Worm (Caenorhabditis elegans) whole organism, young adult: ENCODE results near the gene H01G02.4.

ENCODE experiments used
- B0261.1 ChIP-seq: sonication (generic microtip); optimal IDR thresholded peaks from 2 replicates; lab custom pipeline; 2016; ENCODE audit warnings: mild to moderate bottlenecking, missing genetic modification characterization, moderate library complexity, missing compliant biosample characterization
- C17E4.6 ChIP-seq: fragments of 200-800 bp; sonication (Bioruptor generic); IDR thresholded peaks from 2 replicates; pipeline ENCODE4 v1.3.6; 2022; ENCODE audit warnings: missing genetic modification reagents, missing genetic modification characterization, missing compliant biosample characterization
- F10E7.11 ChIP-seq: sonication (generic microtip); optimal IDR thresholded peaks from 2 replicates; lab custom pipeline; 2017; ENCODE audit warnings: mild to moderate bottlenecking, missing genetic modification characterization, moderate library complexity, missing compliant biosample characterization
- F55B11.4 ChIP-seq: sonication (generic microtip); optimal IDR thresholded peaks from 2 replicates; lab custom pipeline; 2016; ENCODE audit warnings: missing compliant biosample characterization, missing genetic modification characterization, borderline replicate concordance; ENCODE audit not compliant: insufficient read depth
- K11D2.4 ChIP-seq: fragments of 200-800 bp; sonication (Bioruptor generic); IDR thresholded peaks from 2 replicates; pipeline ENCODE4 v1.3.6; 2022; ENCODE audit warnings: missing genetic modification reagents, missing genetic modification characterization, missing compliant biosample characterization
- K12H6.12 ChIP-seq: fragments of 200-800 bp; sonication (Bioruptor generic); optimal IDR thresholded peaks from 2 replicates; lab custom pipeline; 2018; ENCODE audit warnings: mild to moderate bottlenecking, missing genetic modification characterization, missing compliant biosample characterization
- T07F8.4 ChIP-seq: sonication (generic microtip); optimal IDR thresholded peaks from 2 replicates; lab custom pipeline; 2016; ENCODE audit warnings: mild to moderate bottlenecking, missing genetic modification characterization, moderate library complexity, missing compliant biosample characterization
- Y53G8AR.9 ChIP-seq: fragments of 200-800 bp; sonication (Bioruptor generic); conservative IDR thresholded peaks from 2 replicates; pipeline ENCODE4 v1.3.6; 2022; ENCODE audit warnings: missing genetic modification reagents, missing genetic modification characterization, missing compliant biosample characterization
- Y56A3A.18 ChIP-seq: fragments of 200-800 bp; sonication (Bioruptor generic); IDR thresholded peaks from 2 replicates; pipeline ENCODE4 v1.3.6; 2022; ENCODE audit warnings: missing genetic modification reagents, missing genetic modification characterization, missing compliant biosample characterization
- ZK185.1 ChIP-seq: sonication (generic microtip); optimal IDR thresholded peaks from 2 replicates; lab custom pipeline; 2016; ENCODE audit warnings: mild to moderate bottlenecking, missing genetic modification characterization, missing compliant biosample characterization; ENCODE audit not compliant: poor library complexity, severe bottlenecking
- aptf-3 ChIP-seq: fragments of 200-800 bp; sonication (Bioruptor generic); IDR thresholded peaks from 2 replicates; pipeline ENCODE4 v1.3.6; 2022; ENCODE audit warnings: missing genetic modification characterization, missing compliant biosample characterization
- athp-1 ChIP-seq: sonication (generic microtip); optimal IDR thresholded peaks from 2 replicates; lab custom pipeline; 2017; ENCODE audit warnings: mild to moderate bottlenecking, missing genetic modification characterization, missing compliant biosample characterization
- attf-3 ChIP-seq: fragments of 200-800 bp; sonication (Bioruptor generic); conservative IDR thresholded peaks from 2 replicates; pipeline ENCODE4 v1.3.6; 2022; ENCODE audit warnings: missing genetic modification reagents, missing genetic modification characterization, missing compliant biosample characterization
- attf-6 ChIP-seq: fragments of 200-800 bp; sonication (Bioruptor generic); IDR thresholded peaks from 2 replicates; pipeline ENCODE4 v1.3.6; 2022; ENCODE audit warnings: missing genetic modification reagents, missing genetic modification characterization, missing compliant biosample characterization
- cebp-2 ChIP-seq: fragments of 200-800 bp; sonication (Bioruptor generic); IDR thresholded peaks from 2 replicates; pipeline ENCODE4 v1.3.6; 2022; ENCODE audit warnings: missing genetic modification characterization, missing compliant biosample characterization
- ceh-40 ChIP-seq: fragments of 200-800 bp; sonication (Bioruptor generic); IDR thresholded peaks from 2 replicates; pipeline ENCODE4 v1.3.6; 2022; ENCODE audit warnings: missing genetic modification characterization, missing compliant biosample characterization
- ceh-58 ChIP-seq: fragments of 200-800 bp; sonication (Bioruptor generic); IDR thresholded peaks from 2 replicates; pipeline ENCODE4 v1.3.6; 2022; ENCODE audit warnings: missing genetic modification characterization, missing compliant biosample characterization
- ceh-79 ChIP-seq: sonication (generic microtip); optimal IDR thresholded peaks from 2 replicates; lab custom pipeline; 2017; ENCODE audit warnings: mild to moderate bottlenecking, missing genetic modification characterization, missing compliant biosample characterization
- chd-7 ChIP-seq: sonication (generic microtip); optimal IDR thresholded peaks from 2 replicates; lab custom pipeline; 2016; ENCODE audit warnings: mild to moderate bottlenecking, missing genetic modification characterization, moderate library complexity, missing compliant biosample characterization
- die-1 ChIP-seq: sonication (generic microtip); optimal IDR thresholded peaks from 2 replicates; lab custom pipeline; 2016; ENCODE audit warnings: missing genotype, mild to moderate bottlenecking, missing genetic modification characterization, missing compliant biosample characterization
- gei-17 ChIP-seq: fragments of 200-800 bp; sonication (Bioruptor generic); optimal IDR thresholded peaks from 2 replicates; lab custom pipeline; 2018; ENCODE audit warnings: mild to moderate bottlenecking, missing genetic modification characterization, missing compliant biosample characterization
- hlh-26 ChIP-seq: fragments of 200-800 bp; sonication (Bioruptor generic); conservative IDR thresholded peaks from 2 replicates; pipeline ENCODE4 v1.3.6; 2022; ENCODE audit warnings: missing genetic modification reagents, missing genetic modification characterization, missing compliant biosample characterization
- madf-8 ChIP-seq: fragments of 200-800 bp; sonication (Bioruptor generic); conservative IDR thresholded peaks from 2 replicates; pipeline ENCODE4 v1.3.6; 2022; ENCODE audit warnings: missing genetic modification reagents, missing genetic modification characterization, missing compliant biosample characterization
- nhr-80 ChIP-seq: sonication (generic microtip); optimal IDR thresholded peaks from 2 replicates; lab custom pipeline; 2016; ENCODE audit warnings: missing genetic modification characterization, missing compliant biosample characterization
- rec-8 ChIP-seq, 2 experiments: sonication (generic microtip); optimal IDR thresholded peaks; 2 replicates each; lab custom pipeline; 2016; ENCODE audit warnings: mild to moderate bottlenecking in 2 of 2, missing genetic modification characterization in 2 of 2, missing genetic modification reagents in 2 of 2, missing genotype in 2 of 2, missing biosample characterization in 1 of 2, missing compliant biosample characterization in 1 of 2, moderate library complexity in 1 of 2
- snpc-3.4 ChIP-seq: sonication (generic microtip); optimal IDR thresholded peaks from 2 replicates; lab custom pipeline; 2017; ENCODE audit warnings: missing genetic modification characterization, mild to moderate bottlenecking, missing compliant biosample characterization, antibody characterized with exemption, moderate library complexity, missing genotype, missing genetic modification reagents
- snpc-4 ChIP-seq, 5 experiments: fragments of 150-350 bp in 1 of 5; sonication (generic microtip) in 4 of 5; optimal IDR thresholded peaks; 2 replicates each; lab custom pipeline; 2014 to 2018; ENCODE audit warnings: missing genetic modification characterization in 5 of 5, missing biosample characterization in 3 of 5, antibody characterized with exemption in 2 of 5, mild to moderate bottlenecking in 2 of 5, missing compliant biosample characterization in 2 of 5, missing genotype in 2 of 5, moderate library complexity in 2 of 5, missing genetic modification reagents in 1 of 5
- somi-1 ChIP-seq: fragments of 200-800 bp; sonication (Bioruptor generic); optimal IDR thresholded peaks from 2 replicates; lab custom pipeline; 2018; ENCODE audit warnings: mild to moderate bottlenecking, missing genetic modification characterization, missing compliant biosample characterization
- tbp1 ChIP-seq: fragments of 200-800 bp; sonication (Bioruptor generic); optimal IDR thresholded peaks from 2 replicates; lab custom pipeline; 2018; ENCODE audit warnings: mild to moderate bottlenecking, missing genetic modification characterization, missing compliant biosample characterization
- tlf-1 ChIP-seq: fragments of 200-800 bp; sonication (Bioruptor generic); optimal IDR thresholded peaks from 2 replicates; lab custom pipeline; 2018; ENCODE audit warnings: mild to moderate bottlenecking, missing genetic modification characterization, missing compliant biosample characterization
- zim-3 ChIP-seq: sonication (generic microtip); optimal IDR thresholded peaks from 2 replicates; lab custom pipeline; 2017; ENCODE audit warnings: mild to moderate bottlenecking, missing genetic modification characterization, moderate library complexity, missing compliant biosample characterization

The H01G02.4 gene

ce11 chrIV:11773692-11774225 lies 29.2 kb downstream of the H01G02.4 start, which contains the start of gene lips-5:
Gene lips-5, minus strand, starts transcription at chrIV:11773742.
- TF ChIP-seq nhr-80 (tag; lab: Kevin White, UChicago) (peak; percentile 47), athp-1 (tag; lab: Kevin White, UChicago) (no peak)
- TF ChIP-seq, all 124 proteins: peak for 1

ce11 chrIV:11772119-11772518 lies 30.8 kb downstream of the H01G02.4 start:
- TF ChIP-seq ceh-40 (GFP tag; lab: Robert Waterston, UW): no peak
- TF ChIP-seq tbp1: no peak
- no peak for TF ChIP-seq snpc-3.4 (tag; lab: Kevin White, UChicago)
- no peak for TF ChIP-seq madf-8
- no peak for TF ChIP-seq die-1 (tag; lab: Kevin White, UChicago)
- TF ChIP-seq Y56A3A.18 (GFP tag; lab: Robert Waterston, UW): no peak
- TF ChIP-seq C17E4.6 (GFP tag; lab: Robert Waterston, UW): no peak
- no peak for TF ChIP-seq tlf-1 (GFP tag; lab: Kevin White, UChicago)
- TF ChIP-seq snpc-4 (GFP tag; optimal IDR thresholded peaks at IDR 0.05; lab: Kevin White, UChicago): no peak
- TF ChIP-seq snpc-4 (tag; optimal IDR thresholded peaks at IDR 0.05; lab: Kevin White, UChicago): no peak
- TF ChIP-seq rec-8 (tag; optimal IDR thresholded peaks at IDR 0.05; lab: Kevin White, UChicago): no peak
- TF ChIP-seq K12H6.12: no peak
- TF ChIP-seq aptf-3: no peak
- TF ChIP-seq B0261.1 (tag; lab: Kevin White, UChicago): no peak
- TF ChIP-seq chd-7: no peak
- no peak for TF ChIP-seq Y53G8AR.9 (GFP tag; lab: Robert Waterston, UW)
- TF ChIP-seq, all 124 proteins: peak for 0

ce11 chrIV:11771064-11771463 lies 31.9 kb downstream of the H01G02.4 start:
- peak; percentile 57 for TF ChIP-seq nhr-80 (tag; lab: Kevin White, UChicago)
- no peak for TF ChIP-seq somi-1

ce11 chrIV:11769769-11770168 lies 33.2 kb downstream of the H01G02.4 start:
- TF ChIP-seq nhr-80 (tag; lab: Kevin White, UChicago) (peak; percentile 24), die-1 (tag; lab: Kevin White, UChicago) (no peak), F10E7.11 (tag; lab: Kevin White, UChicago) (no peak), attf-3 (no peak), zim-3 (tag; lab: Kevin White, UChicago) (no peak), attf-6 (GFP tag; lab: Robert Waterston, UW) (no peak), gei-17 (GFP tag; lab: Kevin White, UChicago) (no peak), aptf-3 (no peak)

- no peak for TF ChIP-seq F55B11.4
- no peak for TF ChIP-seq gei-17 (GFP tag; lab: Kevin White, UChicago)
- TF ChIP-seq ceh-40 (GFP tag; lab: Robert Waterston, UW): no peak
- no peak for TF ChIP-seq ceh-58 (GFP tag; lab: Robert Waterston, UW)
- TF ChIP-seq ZK185.1 (tag; lab: Kevin White, UChicago): no peak
- TF ChIP-seq T07F8.4 (tag; lab: Kevin White, UChicago): no peak
- no peak for TF ChIP-seq hlh-26
- no peak for TF ChIP-seq cebp-2 (GFP tag; lab: Robert Waterston, UW)
- TF ChIP-seq K12H6.12: peak; percentile 1
- TF ChIP-seq K11D2.4 (GFP tag; lab: Robert Waterston, UW): peak; percentile 43; the same call in 1 of the 2 replicates
- TF ChIP-seq ceh-79: no peak
Observed at ce11 chrIV:11765507-11765906, 37.4 kb downstream of the H01G02.4 start.
